Fruit fly (Drosophila melanogaster) ovary, adult (tissue): Measurements from ENCODE around the gene miple2.

Experiments used
- CG17801 ChIP-seq: fragments of 200-800 bp; optimal IDR thresholded peaks from 2 replicates; lab custom pipeline; 2019; ENCODE audit warnings: missing biosample characterization, mild to moderate bottlenecking, missing genetic modification characterization, moderate library complexity; ENCODE audit not compliant: partially characterized antibody

Gene miple2

DNA sequence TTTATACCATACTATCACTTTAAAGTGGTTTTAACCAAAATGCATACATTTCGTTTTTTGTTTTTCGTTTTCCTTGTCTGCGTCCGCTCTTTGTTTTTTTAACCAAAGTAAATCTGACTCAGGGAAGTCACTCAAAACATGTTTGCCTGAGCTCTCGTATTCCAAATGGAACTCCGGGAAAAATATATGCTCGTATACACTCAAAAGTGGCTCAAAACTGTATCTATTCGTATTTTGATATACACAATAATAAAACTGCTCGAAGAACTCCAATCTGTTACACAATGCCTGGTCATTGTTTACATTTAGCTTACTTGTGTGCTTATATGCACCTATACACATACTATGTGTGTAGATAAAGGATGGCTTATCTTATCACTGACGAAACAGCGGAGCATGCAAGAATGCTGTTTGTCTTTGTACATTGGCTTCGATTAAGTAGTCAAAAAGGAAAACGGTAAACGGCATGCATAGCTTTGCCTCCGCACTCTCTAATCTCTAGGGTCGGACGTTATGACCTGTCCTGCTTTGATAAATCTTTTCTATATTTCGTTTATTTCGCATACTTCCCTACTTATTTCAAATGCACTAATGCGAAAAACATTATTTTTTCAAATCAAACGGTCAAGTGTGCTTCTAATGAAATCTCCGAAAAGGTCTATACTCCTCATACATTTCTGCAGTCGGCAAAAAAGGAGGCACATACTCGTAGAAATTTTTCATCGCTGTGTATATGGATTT lies at the start of gene miple2:
Gene miple2, plus strand, starts transcription at position 441 of the 741 bp plus-strand sequence.
- TF ChIP-seq CG17801 (GFP tag; lab: Kevin White, UChicago): no peak

DNA sequence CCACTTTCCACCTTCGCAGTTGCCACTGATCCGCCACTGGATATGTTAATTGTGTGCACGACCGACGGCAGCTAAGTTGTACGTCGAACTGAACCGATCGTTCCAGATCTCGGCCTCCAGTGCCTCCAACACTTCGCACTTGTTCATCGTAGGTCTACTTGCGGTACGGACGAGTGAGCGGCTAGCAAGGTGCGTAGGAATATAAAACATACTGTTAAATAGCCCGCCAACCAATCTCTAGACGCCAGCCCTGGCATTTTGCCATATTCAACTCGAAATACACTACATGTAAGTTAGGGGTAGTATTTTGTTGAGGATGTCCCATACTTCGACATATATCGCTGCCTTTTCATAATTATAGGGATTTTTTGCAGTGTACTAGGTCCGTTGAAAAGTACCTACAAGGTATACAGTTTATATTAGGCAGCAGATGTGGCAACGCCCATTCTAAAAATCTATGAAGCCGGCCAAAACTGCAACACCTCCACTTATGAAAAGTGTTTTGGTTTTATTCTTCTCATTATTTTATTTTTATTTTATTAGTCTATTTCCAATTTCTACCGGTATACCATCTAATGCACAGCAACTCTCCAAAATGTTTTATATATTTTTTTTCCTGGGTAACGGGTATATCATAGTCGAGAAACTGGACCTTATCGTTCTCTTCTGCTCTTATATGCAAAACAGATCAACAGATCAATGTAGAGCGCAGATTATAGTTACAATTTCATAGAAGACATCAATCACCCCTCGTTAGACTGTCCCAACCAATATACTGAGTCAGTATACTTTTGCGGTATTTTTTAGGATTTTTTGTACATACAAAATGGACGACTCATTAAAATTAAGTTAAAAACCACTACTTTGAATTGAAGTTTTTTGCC lies 47.7 kb upstream of the miple2 start, which contains the start of the genes pyx and CG33229:
Gene pyx, minus strand, starts transcription at position 51 of the 884 bp plus-strand sequence.
Gene CG33229, plus strand, starts transcription at position 834 of the 884 bp plus-strand sequence.
- TF ChIP-seq CG17801 (GFP tag; lab: Kevin White, UChicago): peak; percentile 29

DNA sequence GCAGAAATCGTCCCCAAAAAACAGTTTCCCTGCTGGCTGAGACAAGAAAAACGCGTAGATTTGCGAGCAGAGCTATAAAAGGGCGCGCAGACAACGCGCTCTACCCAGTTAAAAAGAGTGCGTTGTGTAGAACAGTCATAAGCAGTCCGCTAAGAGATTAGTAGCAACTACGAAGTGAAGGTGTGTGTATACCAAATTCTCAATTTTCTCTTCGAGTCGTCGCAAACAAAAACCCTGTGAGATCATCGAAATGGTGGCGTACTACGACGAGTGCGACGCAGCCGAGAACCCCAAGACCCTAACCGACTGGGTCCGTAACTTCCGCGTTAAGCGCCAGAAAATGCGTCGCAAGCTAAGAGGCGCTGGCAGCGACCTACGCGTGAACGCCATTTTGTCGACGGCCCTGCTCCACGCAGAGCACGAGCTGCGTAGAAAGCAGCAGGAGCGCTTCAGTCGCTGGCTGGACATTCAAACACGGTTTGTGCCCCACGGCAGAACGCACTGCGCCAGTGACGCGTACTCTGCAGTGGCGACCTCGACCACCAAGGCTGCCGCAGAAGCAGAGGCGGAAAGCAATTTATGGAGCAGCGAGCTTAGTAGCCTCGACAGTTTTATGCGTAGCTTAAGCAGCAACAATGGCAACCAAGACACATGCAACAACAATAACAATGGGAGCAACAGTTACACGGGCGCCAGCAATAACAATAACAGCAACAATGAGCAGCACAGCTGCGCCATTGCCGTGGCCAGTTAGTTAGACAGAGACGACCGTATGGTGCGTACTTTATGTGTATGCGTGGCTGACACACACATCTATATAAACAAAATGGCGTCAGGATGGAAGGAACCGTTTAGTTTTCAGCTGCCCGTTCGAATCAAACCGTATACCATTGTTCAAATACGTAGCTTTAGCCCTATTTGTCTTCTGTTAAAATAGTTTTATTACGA lies 46.7 kb upstream of the miple2 start:
- no peak for TF ChIP-seq CG17801 (GFP tag; lab: Kevin White, UChicago)

DNA sequence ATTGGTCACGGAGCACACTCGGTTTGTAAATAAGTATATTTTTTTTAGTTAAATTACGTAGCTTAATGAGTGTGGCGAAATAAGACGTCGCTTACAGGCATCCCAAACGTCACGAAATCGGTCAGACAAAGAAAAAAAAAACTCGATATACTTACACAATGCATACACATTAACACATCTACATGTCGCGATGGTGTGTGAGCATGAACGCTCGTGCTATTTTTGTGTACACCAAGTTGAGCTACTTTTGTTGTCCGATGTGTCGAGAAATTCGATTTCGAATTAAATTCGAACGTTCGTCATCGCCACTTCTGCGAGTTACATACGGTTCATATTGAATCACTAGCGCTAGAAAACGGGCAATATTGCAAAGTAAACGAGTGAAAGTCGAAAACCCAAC lies 45.9 kb upstream of the miple2 start:
- no peak for TF ChIP-seq CG17801 (GFP tag; lab: Kevin White, UChicago)

DNA sequence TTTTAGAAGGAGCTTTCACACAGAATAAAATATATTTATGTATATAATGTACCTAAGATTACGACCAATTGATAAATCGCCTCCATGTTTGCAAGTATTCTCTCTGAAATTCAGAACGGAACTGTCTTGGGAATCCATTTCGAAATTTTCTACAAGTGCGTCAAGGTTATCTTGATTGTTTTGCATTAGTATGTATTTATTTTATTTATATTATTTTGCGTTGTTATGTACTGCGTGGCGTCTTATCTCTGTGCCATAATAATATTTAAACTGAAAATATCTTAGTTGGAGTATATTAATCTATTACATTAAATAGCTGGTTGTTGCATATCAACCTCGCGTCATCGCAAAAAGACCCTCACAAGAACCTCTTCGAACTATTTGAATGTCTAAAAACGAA lies 39.5 kb upstream of the miple2 start, which contains the start of gene CG42846:
Gene CG42846, minus strand, starts transcription at position 101 of the 400 bp plus-strand sequence.
- TF ChIP-seq CG17801 (GFP tag; lab: Kevin White, UChicago): no peak

DNA sequence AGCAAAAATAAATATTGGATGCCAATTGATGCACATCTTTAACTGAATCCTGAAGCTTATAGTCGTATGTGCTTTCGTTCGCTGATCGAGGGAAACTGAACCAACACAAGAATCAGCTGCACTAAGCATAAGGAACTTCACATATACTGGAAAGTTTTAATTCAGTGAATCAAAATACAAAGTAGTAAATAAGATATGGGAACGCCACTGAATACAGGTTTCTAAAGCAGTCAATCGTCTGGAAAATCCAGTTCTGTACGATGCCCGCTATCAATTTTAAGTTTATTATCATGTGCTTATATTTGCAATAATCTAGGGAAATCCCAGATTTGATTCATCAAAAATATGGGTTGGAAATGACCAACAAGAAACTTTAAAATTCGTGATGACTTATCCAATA lies 38.7 kb upstream of the miple2 start, which contains the start of gene CG34454:
Gene CG34454, minus strand, starts transcription at position 84 of the 400 bp plus-strand sequence.
- no peak for TF ChIP-seq CG17801 (GFP tag; lab: Kevin White, UChicago)

DNA sequence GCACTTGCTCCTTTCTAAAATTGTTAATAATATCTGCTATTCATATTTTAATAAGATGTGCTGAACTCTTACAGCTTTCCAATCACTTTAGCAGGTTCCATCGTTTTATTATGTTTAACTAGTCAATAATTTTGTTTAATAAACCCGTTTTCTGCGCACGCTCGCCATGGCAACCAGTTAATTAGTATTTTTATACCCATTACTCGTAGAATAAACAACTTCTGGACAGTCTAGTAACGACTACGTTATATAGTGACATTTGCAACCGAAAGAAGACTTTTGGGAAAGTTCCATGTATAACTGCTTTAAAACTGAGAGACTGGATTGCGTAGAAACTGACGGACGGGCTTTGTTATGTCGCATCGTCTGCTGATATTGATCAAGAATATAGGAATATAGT lies 37.7 kb upstream of the miple2 start, which contains the start of gene CG34453:
Gene CG34453, minus strand, starts transcription at position 101 of the 400 bp plus-strand sequence.
- TF ChIP-seq CG17801 (GFP tag; lab: Kevin White, UChicago): no peak

DNA sequence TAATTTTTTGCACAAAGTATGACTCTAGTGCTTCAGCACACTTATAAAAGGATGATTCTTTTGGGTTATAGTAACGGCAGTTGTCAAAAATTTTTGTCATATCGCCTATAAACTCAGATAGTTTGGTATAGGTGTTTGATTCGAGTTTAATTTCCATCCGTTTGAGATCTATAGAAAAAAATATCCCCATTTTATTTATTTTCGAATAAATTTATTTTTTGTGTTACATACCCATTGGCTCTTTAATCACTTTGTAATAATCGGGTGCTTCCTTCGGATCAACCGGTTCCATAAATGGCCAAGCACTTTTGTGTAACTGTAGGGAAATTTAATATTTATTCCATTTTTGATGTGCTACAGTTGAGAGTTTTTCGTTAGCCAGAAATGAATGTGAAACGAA lies 36.7 kb upstream of the miple2 start:
- TF ChIP-seq CG17801 (GFP tag; lab: Kevin White, UChicago): no peak

DNA sequence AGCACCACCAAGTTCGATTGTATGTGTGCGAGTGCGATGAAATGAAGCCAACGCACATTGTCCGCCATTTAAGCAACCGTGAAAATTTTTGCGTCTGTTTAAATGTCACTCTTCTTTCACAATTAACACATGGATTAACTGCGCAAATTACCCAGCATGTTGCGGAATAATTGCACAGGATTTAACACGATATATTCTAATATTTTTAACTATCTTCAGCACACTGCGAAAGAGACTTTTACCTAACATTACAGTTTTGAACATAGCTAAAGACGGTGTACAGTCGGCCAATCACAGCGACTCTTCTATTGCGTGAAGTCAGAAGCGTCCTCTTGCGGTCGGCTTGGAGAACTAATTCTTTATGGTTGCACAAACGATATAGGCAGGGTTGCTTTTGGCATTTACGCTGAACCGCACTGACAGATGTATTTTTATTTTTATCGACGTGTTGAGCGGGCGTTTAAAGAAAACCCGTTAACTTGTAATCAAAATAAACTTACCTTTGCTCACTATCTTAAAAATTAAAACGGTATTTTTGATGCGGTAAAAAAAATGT lies 24.3 kb upstream of the miple2 start:
- peak; percentile 37 for TF ChIP-seq CG17801 (GFP tag; lab: Kevin White, UChicago)

DNA sequence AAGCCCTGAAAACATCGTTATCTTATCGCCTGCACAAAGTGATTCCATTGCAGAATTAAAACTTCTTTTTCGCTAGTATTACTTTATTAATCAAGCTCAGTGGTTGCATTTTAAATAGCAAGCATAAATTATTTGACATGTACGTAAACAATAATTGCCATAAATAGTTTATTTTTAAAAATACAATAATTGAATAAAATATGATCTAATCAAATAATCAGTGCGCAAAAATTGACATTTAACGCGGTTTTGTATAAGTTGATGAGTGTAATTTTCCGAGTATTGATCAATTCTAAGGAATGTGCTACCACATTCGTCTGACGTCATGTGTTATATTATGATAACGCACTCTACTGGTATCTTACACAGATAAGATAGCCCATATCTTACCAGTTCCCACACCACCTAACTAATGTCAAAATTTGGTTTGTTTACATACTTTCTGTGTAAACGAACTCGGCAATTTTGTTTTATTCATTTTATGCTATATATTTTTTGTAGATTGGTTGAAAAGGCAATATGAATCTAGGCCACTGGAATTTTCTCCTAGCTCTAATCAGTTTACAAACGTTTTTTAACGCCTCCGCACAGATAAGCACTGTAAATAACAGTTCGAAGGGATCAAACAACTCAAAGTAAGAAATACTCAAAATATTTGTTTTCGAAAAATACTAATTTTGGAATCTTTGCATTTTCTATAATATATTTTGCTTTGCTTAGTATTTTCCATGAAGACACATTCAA lies 23.3 kb upstream of the miple2 start, which contains the start of gene mthl14:
Gene mthl14, plus strand, starts transcription at position 10 of the 744 bp plus-strand sequence.
- TF ChIP-seq CG17801 (GFP tag; lab: Kevin White, UChicago): no peak

DNA sequence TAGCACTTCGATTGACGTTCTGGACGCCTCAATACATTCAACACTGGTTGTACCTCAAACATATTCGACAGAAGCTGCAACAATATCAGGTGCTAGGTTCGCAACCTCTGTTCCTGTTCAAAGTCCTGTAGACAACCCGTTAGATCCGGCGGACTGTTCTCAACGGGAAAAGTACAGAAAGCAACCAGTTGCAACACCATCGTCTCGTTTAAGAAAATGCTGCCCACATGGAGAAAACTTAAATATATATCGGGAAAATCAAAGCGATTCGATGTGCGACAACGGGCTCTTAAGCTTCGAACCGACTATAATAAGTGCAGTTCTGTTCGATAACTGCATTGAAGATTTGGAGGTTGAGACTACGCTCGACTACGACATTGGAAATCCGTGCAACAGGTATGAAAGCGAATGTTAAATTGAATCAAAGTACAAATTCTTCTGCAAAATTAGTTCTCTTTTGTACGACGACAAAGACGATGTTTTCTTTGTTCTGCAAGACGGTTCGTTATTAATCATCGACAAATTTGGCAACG lies 22.7 kb upstream of the miple2 start:
- TF ChIP-seq CG17801 (GFP tag; lab: Kevin White, UChicago): no peak

DNA sequence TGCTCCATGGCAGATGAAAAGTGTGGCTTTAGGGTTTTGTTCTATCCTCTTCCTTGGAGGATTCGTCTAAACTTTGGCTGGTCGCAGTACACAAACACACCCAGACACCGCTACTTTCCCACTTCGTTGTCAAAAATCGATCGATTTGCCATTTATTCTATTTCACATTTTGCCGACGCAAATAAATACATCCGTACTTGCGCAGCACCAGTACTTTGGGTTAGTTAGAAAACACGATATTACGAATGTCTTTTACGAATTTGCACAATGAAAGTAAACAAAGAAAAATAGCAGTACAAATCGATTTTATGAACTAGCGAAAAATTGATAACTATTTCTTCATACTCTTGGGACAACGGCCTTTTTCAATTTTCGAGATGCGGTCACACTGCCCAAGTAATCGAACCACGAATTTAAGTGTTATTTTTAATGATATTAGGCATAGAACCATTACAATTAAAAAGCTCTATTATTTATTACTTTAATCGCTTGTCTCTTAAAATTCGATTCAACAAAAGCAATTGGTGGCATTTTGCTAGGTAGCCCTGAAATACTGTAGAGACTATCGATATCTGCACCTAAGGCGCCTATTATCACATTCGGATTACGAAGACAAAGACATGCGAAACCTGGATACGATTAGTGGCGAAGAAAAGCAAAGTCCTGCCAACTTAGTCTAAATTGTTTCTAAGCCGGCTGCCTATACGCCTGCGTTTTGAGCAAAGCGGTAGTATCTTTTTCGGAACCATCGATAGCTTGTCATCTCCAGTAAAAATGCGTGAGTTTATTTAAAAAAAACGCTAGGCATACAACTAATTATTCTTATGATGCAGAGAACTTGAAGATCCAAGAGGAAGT lies 13.2 kb upstream of the miple2 start, which contains the start of the genes DIP2 and wac:
Gene DIP2, minus strand, starts transcription at position 337 of the 858 bp plus-strand sequence.
Gene wac, plus strand, starts transcription at position 559 of the 858 bp plus-strand sequence.
- peak; percentile 33 for TF ChIP-seq CG17801 (GFP tag; lab: Kevin White, UChicago)
